Worm (Caenorhabditis elegans) whole organism, midembryonic: ENCODE results near the gene srg-3.

ENCODE experiments used
- cog-1 ChIP-seq: sonication (generic microtip); optimal IDR thresholded peaks from 2 replicates; lab custom pipeline; 2016; ENCODE audit warnings: missing genetic modification characterization, missing compliant biosample characterization
- flt-1 ChIP-seq: fragments of 200-800 bp; sonication (Bioruptor generic); IDR thresholded peaks from 2 replicates; pipeline ENCODE4 v1.3.6; 2022; ENCODE audit warnings: missing genetic modification characterization, missing compliant biosample characterization
- med-1 ChIP-seq: sonication (generic microtip); optimal IDR thresholded peaks from 2 replicates; lab custom pipeline; 2017; ENCODE audit warnings: missing genetic modification characterization, mild to moderate bottlenecking, missing compliant biosample characterization, antibody characterized with exemption, missing genetic modification reagents; ENCODE audit not compliant: insufficient read depth
- ref-1 ChIP-seq: fragments of 200-800 bp; sonication (Bioruptor generic); conservative IDR thresholded peaks from 2 replicates; pipeline ENCODE4 v1.3.6; 2022; ENCODE audit warnings: missing genetic modification reagents, missing genetic modification characterization, missing compliant biosample characterization
- tab-1 ChIP-seq: fragments of 200-800 bp; sonication (Bioruptor generic); IDR thresholded peaks from 2 replicates; pipeline ENCODE4 v1.3.6; 2022; ENCODE audit warnings: missing genetic modification characterization, missing compliant biosample characterization
- ztf-23 ChIP-seq: fragments of 200-800 bp; sonication (Bioruptor generic); IDR thresholded peaks from 2 replicates; pipeline ENCODE4 v1.3.6; 2022; ENCODE audit warnings: missing genetic modification reagents, missing genetic modification characterization, missing compliant biosample characterization
- ztf-29 ChIP-seq: fragments of 200-800 bp; sonication (Bioruptor generic); IDR thresholded peaks from 2 replicates; pipeline ENCODE4 v1.3.6; 2022; ENCODE audit warnings: missing genetic modification reagents, missing genetic modification characterization, missing compliant biosample characterization

DNA sequence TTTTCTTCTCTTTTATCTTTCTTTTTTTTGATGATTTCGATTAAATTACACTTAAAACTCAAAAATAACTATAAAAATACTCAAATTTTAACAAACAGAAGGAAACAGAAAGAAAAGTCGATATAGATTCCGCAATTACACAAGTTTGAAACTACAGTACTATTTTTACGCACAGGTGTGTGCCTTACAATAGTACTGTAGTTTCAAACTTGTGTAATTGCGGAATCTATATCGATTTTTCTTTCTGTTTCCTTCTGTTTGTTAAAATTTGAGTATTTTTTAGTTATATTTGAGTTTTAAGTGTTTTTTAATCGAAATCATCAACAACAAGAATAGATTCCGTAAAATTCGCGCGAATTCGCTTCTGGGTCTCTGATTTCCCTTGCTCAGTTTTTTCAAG is 12.8 kb upstream of the srg-3 start:
- no peak for TF ChIP-seq flt-1
- TF ChIP-seq med-1 = no peak
- no peak for TF ChIP-seq ztf-29
- no peak for TF ChIP-seq ztf-23
- TF ChIP-seq ref-1 (GFP tag; lab: Robert Waterston, UW) = no peak
- no peak for TF ChIP-seq cog-1 (tag; lab: Kevin White, UChicago)
- TF ChIP-seq tab-1 (GFP tag; lab: Robert Waterston, UW) = no peak
